Worm (Caenorhabditis elegans) whole organism, L2 larva: ENCODE measurements around the gene VC5.2.

ENCODE experiments used
- R02D3.7 ChIP-seq: fragments of 150-350 bp; optimal IDR thresholded peaks from 2 replicates; lab custom pipeline; 2014; ENCODE audit warnings: missing biosample characterization, missing genetic modification characterization
- Y55F3AM.14 ChIP-seq: fragments of 200-800 bp; sonication (Bioruptor generic); optimal IDR thresholded peaks from 2 replicates; lab custom pipeline; 2018; ENCODE audit warnings: mild to moderate bottlenecking, missing genetic modification characterization, missing compliant biosample characterization
- alr-1 ChIP-seq: fragments of 150-350 bp; optimal IDR thresholded peaks from 2 replicates; lab custom pipeline; 2014; ENCODE audit warnings: missing biosample characterization, missing genetic modification characterization
- ceh-82 ChIP-seq: fragments of 150-350 bp; optimal IDR thresholded peaks from 2 replicates; lab custom pipeline; 2014; ENCODE audit warnings: missing biosample characterization, missing genetic modification characterization
- elt-1 ChIP-seq: fragments of 150-350 bp; optimal IDR thresholded peaks from 2 replicates; lab custom pipeline; 2014; ENCODE audit warnings: missing biosample characterization, missing genetic modification characterization
- lin-39 ChIP-seq: fragments of 150-350 bp; optimal IDR thresholded peaks from 2 replicates; lab custom pipeline; 2014; ENCODE audit warnings: missing biosample characterization, missing genetic modification reagents, missing genetic modification characterization
- lsy-2 ChIP-seq, 2 experiments: fragments of 150-350 bp in 1 of 2; sonication (generic microtip) in 1 of 2; optimal IDR thresholded peaks; 2 replicates each; lab custom pipeline; 2014 to 2017; ENCODE audit warnings: missing biosample characterization in 2 of 2, missing genetic modification characterization in 2 of 2
- nhr-11 ChIP-seq: fragments of 150-350 bp; optimal IDR thresholded peaks from 2 replicates; lab custom pipeline; 2014; ENCODE audit warnings: missing biosample characterization, missing genetic modification characterization
- nhr-77 ChIP-seq: fragments of 150-350 bp; optimal IDR thresholded peaks from 2 replicates; lab custom pipeline; 2014; ENCODE audit warnings: missing biosample characterization, missing genetic modification characterization
- unc-39 ChIP-seq: fragments of 150-350 bp; optimal IDR thresholded peaks from 2 replicates; lab custom pipeline; 2014; ENCODE audit warnings: missing biosample characterization, missing genetic modification characterization
- unc-62 ChIP-seq: fragments of 150-350 bp; optimal IDR thresholded peaks from 2 replicates; lab custom pipeline; 2014; ENCODE audit warnings: missing biosample characterization, missing genetic modification reagents, missing genetic modification characterization
- zag-1 ChIP-seq: fragments of 150-350 bp; optimal IDR thresholded peaks from 2 replicates; lab custom pipeline; 2014; ENCODE audit warnings: missing biosample characterization, missing genetic modification characterization
- ztf-1 ChIP-seq: fragments of 200-800 bp; sonication (Bioruptor generic); conservative IDR thresholded peaks from 2 replicates; pipeline ENCODE4 v1.3.6; 2022; ENCODE audit warnings: missing genetic modification characterization, missing compliant biosample characterization
- ztf-11 ChIP-seq: sonication (generic microtip); optimal IDR thresholded peaks from 2 replicates; lab custom pipeline; 2017; ENCODE audit warnings: missing biosample characterization, missing genetic modification characterization

ce11 chrV:7106499-7107152 lies 20.9 kb downstream of the VC5.2 start:
- TF ChIP-seq ceh-82 (tag; lab: Kevin White, UChicago) (no peak), lsy-2 (tag; optimal IDR thresholded peaks at IDR 0.05; lab: Kevin White, UChicago) (no peak), lin-39 (tag; lab: Kevin White, UChicago) (no peak), unc-62 (GFP tag; lab: Kevin White, UChicago) (no peak), zag-1 (no peak), nhr-11 (tag; lab: Kevin White, UChicago) (no peak), ztf-1 (GFP tag; lab: Robert Waterston, UW) (no peak), nhr-77 (tag; lab: Kevin White, UChicago) (no peak), elt-1 (no peak), R02D3.7 (no peak), unc-39 (no peak), ztf-11 (no peak), Y55F3AM.14 (GFP tag; lab: Kevin White, UChicago) (no peak), alr-1 (no peak)
